Worm (Caenorhabditis elegans) whole organism, L4/young adult: ENCODE results near the gene efk-1.

Source experiments
- W03F9.2 ChIP-seq: fragments of 150-350 bp; optimal IDR thresholded peaks from 2 replicates; lab custom pipeline; 2014; ENCODE audit warnings: missing biosample characterization, missing genetic modification characterization
- dao-5 ChIP-seq: sonication (generic microtip); optimal IDR thresholded peaks from 2 replicates; lab custom pipeline; 2016; ENCODE audit warnings: missing genotype, missing genetic modification characterization, moderate library complexity, missing compliant biosample characterization
- him-1 ChIP-seq: sonication (generic microtip); optimal IDR thresholded peaks from 2 replicates; lab custom pipeline; 2016; ENCODE audit warnings: missing genotype, missing genetic modification reagents, missing genetic modification characterization, missing compliant biosample characterization

efk-1 gene

DNA sequence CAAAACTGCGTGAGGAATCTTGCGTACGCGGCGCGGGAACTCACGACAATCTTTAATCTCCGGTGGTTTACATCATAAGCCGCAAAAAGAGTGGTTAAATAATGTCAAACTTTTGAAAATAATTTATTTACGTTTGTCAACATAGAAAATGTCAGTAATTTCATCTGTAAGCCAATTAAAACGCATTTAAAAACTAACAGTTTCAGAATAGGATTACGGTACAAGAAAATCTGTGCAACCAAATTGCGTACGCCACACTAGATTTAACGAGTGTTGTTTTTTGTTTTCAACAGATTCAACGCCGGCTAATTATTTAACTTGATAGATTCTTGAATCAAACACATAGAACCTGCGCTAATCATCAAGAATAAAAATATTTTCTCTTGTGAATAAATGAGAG lies 27.5 kb downstream of the efk-1 start:
- TF ChIP-seq W03F9.2 (tag; lab: Kevin White, UChicago) (no peak), dao-5 (tag; lab: Kevin White, UChicago) (no peak), him-1 (no peak)

DNA sequence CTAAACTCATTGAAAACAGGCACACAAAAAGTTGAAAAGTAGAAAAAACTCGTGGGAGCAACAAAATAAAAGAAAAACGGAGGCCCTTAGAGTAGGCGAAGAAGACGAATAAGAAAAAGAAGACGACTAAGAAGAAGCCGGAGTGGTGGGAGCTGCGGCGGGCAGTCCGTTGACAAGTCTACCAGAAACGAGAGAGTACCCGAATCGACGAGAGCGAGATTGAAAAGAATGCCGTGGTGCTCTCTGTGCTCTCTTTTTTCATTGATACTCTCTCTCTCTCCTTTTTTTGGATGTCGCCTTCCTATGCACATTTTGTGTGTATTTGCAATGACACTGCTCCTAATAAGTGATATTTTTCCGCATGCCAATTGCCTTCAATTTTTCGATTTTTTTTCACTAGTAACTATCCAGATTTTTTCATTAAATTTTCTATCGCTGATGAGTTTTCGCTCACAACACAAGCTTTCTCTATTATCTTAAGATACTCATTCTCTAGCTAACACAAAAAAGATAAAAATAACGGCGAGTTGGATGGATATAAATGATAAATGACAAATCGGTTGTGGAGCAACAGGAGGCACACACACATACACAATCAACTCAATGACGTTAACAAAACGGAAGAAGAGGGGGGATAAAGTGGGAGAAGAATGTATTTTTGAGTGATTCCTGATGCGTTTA lies 28.3 kb downstream of the efk-1 start:
- TF ChIP-seq dao-5 (tag; lab: Kevin White, UChicago) (no peak), W03F9.2 (tag; lab: Kevin White, UChicago) (peak; percentile 12), him-1 (peak; percentile 65)

ce11 chrIII:6139328-6139727 lies 29.0 kb downstream of the efk-1 start:
- TF ChIP-seq dao-5 (tag; lab: Kevin White, UChicago): no peak
- TF ChIP-seq him-1: no peak
- no peak for TF ChIP-seq W03F9.2 (tag; lab: Kevin White, UChicago)

DNA sequence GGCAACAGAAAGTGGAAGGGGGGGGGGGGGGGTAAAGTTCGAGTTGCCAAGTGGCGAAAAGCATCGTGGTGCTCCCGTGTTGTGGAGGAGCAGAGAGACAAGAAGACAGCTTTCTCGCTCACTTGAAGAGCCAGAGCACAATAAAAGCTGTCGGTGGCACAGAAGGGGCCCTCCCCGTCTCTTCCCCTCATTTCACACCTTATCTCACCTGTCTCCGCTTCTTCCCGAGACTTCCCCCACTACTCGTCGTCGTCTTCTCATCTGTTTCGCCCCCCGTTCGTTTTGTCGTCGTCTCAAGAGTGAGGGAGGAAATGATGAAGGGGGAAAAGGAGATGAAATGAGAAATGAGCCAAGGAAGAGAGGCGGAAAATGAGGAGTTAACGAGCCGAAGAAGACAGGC lies 29.9 kb downstream of the efk-1 start:
- no peak for TF ChIP-seq him-1
- TF ChIP-seq W03F9.2 (tag; lab: Kevin White, UChicago): no peak
- TF ChIP-seq dao-5 (tag; lab: Kevin White, UChicago): no peak

ce11 chrIII:6137431-6137830 lies 30.9 kb downstream of the efk-1 start:
- no peak for TF ChIP-seq dao-5 (tag; lab: Kevin White, UChicago)
- peak; percentile 82 for TF ChIP-seq him-1

- TF ChIP-seq him-1 (no peak), W03F9.2 (tag; lab: Kevin White, UChicago) (no peak), dao-5 (tag; lab: Kevin White, UChicago) (no peak)
Observed at ce11 chrIII:6136178-6136577, 32.2 kb downstream of the efk-1 start, which contains the start of gene mvk-1. TSS of gene mvk-1 (minus strand) at chrIII:6136278.

- TF ChIP-seq W03F9.2 (tag; lab: Kevin White, UChicago) (no peak), him-1 (peak; percentile 30)
Observed at ce11 chrIII:6135211-6135610, 33.1 kb downstream of the efk-1 start.

DNA sequence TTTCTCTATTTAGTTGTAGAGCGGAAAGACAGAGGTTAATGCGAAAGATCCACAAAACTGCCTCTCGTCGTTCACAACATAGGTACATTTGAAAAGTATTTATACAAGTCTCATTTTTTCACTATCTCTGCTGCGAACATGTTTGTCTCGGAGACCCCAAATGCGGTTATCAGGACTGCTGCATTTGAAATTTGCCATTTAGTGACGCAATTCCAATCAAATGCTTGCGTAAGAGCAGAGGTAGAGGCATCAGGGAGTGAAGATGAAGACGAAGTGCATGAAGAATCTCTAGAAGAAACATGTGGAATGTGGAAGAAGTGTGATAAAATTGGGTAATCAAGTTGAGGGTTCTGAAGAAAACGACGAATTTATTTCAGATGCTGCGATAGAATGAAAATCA lies 34.2 kb downstream of the efk-1 start:
- TF ChIP-seq him-1: no peak
- no peak for TF ChIP-seq dao-5 (tag; lab: Kevin White, UChicago)
- TF ChIP-seq W03F9.2 (tag; lab: Kevin White, UChicago): no peak

ce11 chrIII:6133389-6133789 lies 35.0 kb downstream of the efk-1 start:
- TF ChIP-seq him-1: peak; percentile 80

- no peak for TF ChIP-seq W03F9.2 (tag; lab: Kevin White, UChicago)
- no peak for TF ChIP-seq him-1
- TF ChIP-seq dao-5 (tag; lab: Kevin White, UChicago): no peak
Observed at ce11 chrIII:6132068-6132467, 36.3 kb downstream of the efk-1 start.

DNA sequence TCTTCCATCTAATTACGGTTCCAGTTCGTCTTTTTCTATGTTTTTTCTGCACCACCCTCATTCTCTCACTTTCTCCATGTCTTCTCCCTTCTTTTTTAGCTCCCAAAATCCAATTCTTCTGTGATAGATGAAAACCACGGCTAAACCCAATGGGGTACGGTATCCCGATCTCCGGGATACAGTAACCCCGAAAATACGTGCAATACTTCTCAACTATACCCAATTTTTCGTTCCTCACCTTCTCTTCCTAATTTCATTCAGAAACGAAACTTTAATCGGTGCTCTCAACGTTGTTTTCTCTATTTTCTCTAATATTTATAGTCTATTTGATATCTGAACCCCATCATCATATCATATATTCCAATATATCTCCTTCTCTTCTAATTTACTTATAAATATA lies 44.7 kb downstream of the efk-1 start:
- TF ChIP-seq him-1 (no peak), W03F9.2 (tag; lab: Kevin White, UChicago) (no peak), dao-5 (tag; lab: Kevin White, UChicago) (no peak)

- TF ChIP-seq him-1: no peak
- no peak for TF ChIP-seq dao-5 (tag; lab: Kevin White, UChicago)
Observed at ce11 chrIII:6120990-6121389, 47.4 kb downstream of the efk-1 start.

DNA sequence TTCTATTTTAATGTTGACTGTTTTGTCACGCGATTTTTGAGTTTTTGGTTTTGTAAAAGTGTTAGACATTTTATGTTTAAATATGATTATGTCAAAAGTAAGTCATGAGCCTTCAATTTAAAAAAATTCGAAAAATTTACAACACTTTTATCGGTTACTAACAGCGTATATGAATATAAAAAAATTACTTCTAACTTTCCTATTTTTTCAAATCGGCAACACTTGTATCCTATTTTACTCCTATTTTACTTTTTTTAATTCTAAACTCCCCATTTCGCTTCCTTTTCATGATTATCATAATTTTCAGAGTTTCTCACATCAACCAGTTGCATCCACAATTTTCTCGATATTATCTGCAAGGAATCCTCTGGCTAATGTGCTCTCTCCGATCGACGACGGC lies 50.0 kb downstream of the efk-1 start, which contains the start of gene kin-18:
TSS of gene kin-18 (plus strand) at position 301 of the 400 bp plus-strand sequence.
- TF ChIP-seq him-1: no peak
- no peak for TF ChIP-seq W03F9.2 (tag; lab: Kevin White, UChicago)
- no peak for TF ChIP-seq dao-5 (tag; lab: Kevin White, UChicago)

DNA sequence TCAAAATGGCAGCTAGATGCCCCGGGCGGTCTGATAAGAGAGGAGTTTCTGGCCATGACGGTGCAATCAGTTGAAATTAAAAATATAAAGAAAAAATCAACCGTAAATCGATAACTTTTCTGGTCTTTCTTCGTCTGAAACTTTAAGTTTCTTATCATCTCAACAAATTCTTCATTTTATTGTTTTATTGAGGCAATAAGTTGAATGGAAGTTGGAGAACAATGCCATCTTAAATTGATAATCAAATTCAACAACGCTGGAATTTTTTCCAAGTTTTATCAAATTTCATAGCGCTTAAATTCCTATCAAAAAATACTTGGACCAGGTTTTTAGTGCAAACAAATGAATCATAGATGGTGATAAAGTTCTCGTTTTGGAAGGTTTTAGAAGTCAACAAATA lies 51.4 kb downstream of the efk-1 start:
- TF ChIP-seq W03F9.2 (tag; lab: Kevin White, UChicago): no peak
- no peak for TF ChIP-seq him-1
- TF ChIP-seq dao-5 (tag; lab: Kevin White, UChicago): no peak

- peak; percentile 36 for TF ChIP-seq W03F9.2 (tag; lab: Kevin White, UChicago)
- no peak for TF ChIP-seq dao-5 (tag; lab: Kevin White, UChicago)
Observed at ce11 chrIII:6116281-6116886, 52.0 kb downstream of the efk-1 start, which contains the start of gene nmt-1. TSS of gene nmt-1 (minus strand) at chrIII:6116331.
